Fruit fly (Drosophila melanogaster): ENCODE data around the gene CG32409.

DNA sequence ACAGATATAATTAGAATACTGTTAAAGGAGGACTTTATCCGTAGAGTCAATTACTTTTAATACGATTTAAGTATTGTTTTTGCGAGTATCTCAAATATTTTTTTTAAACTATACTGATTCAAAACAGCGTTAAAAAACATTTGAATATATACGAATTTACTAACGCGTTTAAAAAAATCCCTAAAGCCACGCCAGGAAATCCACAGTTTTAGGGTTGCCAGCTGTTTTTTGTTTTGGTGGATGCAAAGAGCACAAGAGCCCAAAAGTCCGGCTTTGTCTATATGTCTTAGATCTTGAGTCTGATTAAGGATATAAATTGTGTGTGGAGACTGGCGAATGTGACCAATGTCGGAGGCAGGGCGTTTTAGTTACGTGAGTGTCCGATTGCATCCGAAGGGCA, 28.2 kb downstream of the CG32409 start:
- TF ChIP-seq CG8478 (optimal IDR thresholded peaks at IDR 0.05) (no peak), CTCF (optimal IDR thresholded peaks at IDR 0.05) (no peak)

Measured in S2 (cell line).